Worm (Caenorhabditis elegans) whole organism, L1 larva: Measurements from ENCODE around the gene F44E2.4.
A peak's percentile ranks its signal among the peaks of the same experiment; 100 is the strongest.

ENCODE experiments used
- C04F5.9 ChIP-seq: sonication (generic microtip); optimal IDR thresholded peaks from 2 replicates; lab custom pipeline; 2016; ENCODE audit warnings: missing genetic modification characterization, missing compliant biosample characterization
- C16A3.4 ChIP-seq: fragments of 150-350 bp; optimal IDR thresholded peaks from 2 replicates; lab custom pipeline; 2014; ENCODE audit warnings: missing biosample characterization, missing genetic modification characterization
- C34B4.2 ChIP-seq: sonication (generic microtip); optimal IDR thresholded peaks from 2 replicates; lab custom pipeline; 2017; ENCODE audit warnings: mild to moderate bottlenecking, missing genetic modification characterization, missing compliant biosample characterization
- Y116A8C.19 ChIP-seq: sonication (generic microtip); optimal IDR thresholded peaks from 2 replicates; lab custom pipeline; 2016; ENCODE audit warnings: missing compliant biosample characterization, missing genetic modification characterization, borderline replicate concordance
- alr-1 ChIP-seq: fragments of 200-800 bp; sonication (Bioruptor generic); optimal IDR thresholded peaks from 2 replicates; lab custom pipeline; 2018; ENCODE audit warnings: borderline replicate concordance, mild to moderate bottlenecking, missing genetic modification characterization, missing compliant biosample characterization
- aly-2 ChIP-seq: fragments of 150-350 bp; optimal IDR thresholded peaks from 2 replicates; lab custom pipeline; 2014; ENCODE audit warnings: missing biosample characterization, missing genetic modification characterization
- ama-1 ChIP-seq: fragments of 150-350 bp; optimal IDR thresholded peaks from 2 replicates; lab custom pipeline; 2014
- blmp-1 ChIP-seq: fragments of 150-350 bp; optimal IDR thresholded peaks from 2 replicates; lab custom pipeline; 2014; ENCODE audit warnings: missing biosample characterization, missing genetic modification characterization
- ceh-63 ChIP-seq: fragments of 200-800 bp; sonication (Bioruptor generic); optimal IDR thresholded peaks from 2 replicates; lab custom pipeline; 2018; ENCODE audit warnings: mild to moderate bottlenecking, missing genetic modification characterization, missing compliant biosample characterization
- ceh-8 ChIP-seq: fragments of 200-800 bp; sonication (Bioruptor generic); optimal IDR thresholded peaks from 2 replicates; lab custom pipeline; 2018; ENCODE audit warnings: mild to moderate bottlenecking, missing genetic modification characterization, moderate library complexity, missing compliant biosample characterization
- ceh-82 ChIP-seq, 3 experiments: fragments of 150-350 bp in 1 of 3; sonication (generic microtip) in 2 of 3; optimal IDR thresholded peaks; 2 replicates each; lab custom pipeline; 2014 to 2017; ENCODE audit warnings: missing biosample characterization in 3 of 3, missing genetic modification characterization in 3 of 3
- ceh-88 ChIP-seq: fragments of 200-800 bp; sonication (Bioruptor generic); IDR thresholded peaks from 2 replicates; pipeline ENCODE4 v1.3.6; 2022; ENCODE audit warnings: missing genetic modification characterization, missing compliant biosample characterization
- ceh-90 ChIP-seq: sonication (generic microtip); optimal IDR thresholded peaks from 2 replicates; lab custom pipeline; 2016; ENCODE audit warnings: missing genetic modification characterization, missing compliant biosample characterization
- dpl-1 ChIP-seq, 3 experiments: fragments of 150-350 bp in 2 of 3; sonication (generic microtip) in 1 of 3; optimal IDR thresholded peaks; 2 replicates each; lab custom pipeline; 2014 to 2017; ENCODE audit warnings: missing biosample characterization in 3 of 3, missing genetic modification characterization in 3 of 3, missing genetic modification reagents in 3 of 3
- dsc-1 ChIP-seq: sonication (generic microtip); optimal IDR thresholded peaks from 2 replicates; lab custom pipeline; 2016; ENCODE audit warnings: mild to moderate bottlenecking, missing genetic modification characterization, missing compliant biosample characterization
- efl-1 ChIP-seq, 4 experiments: fragments of 150-350 bp; optimal IDR thresholded peaks in 3 of 4; peaks in 1 of 4; 1 replicate in 1 of 4; 2 replicates in 3 of 4; lab custom pipeline; 2014; ENCODE audit warnings: missing biosample characterization in 2 of 4, missing genetic modification characterization in 2 of 4, missing genetic modification reagents in 2 of 4
- egl-13 ChIP-seq: sonication (generic microtip); optimal IDR thresholded peaks from 2 replicates; lab custom pipeline; 2016; ENCODE audit warnings: missing genotype, missing genetic modification reagents, missing genetic modification characterization, missing compliant biosample characterization
- egl-27 ChIP-seq, 2 experiments: fragments of 150-350 bp in 1 of 2; sonication (generic microtip); optimal IDR thresholded peaks; 3 replicates each; lab custom pipeline; 2017 to 2018; ENCODE audit warnings: missing biosample characterization in 2 of 2, missing genetic modification characterization in 2 of 2, missing genetic modification reagents in 2 of 2
- elt-2 ChIP-seq: sonication (generic microtip); optimal IDR thresholded peaks from 2 replicates; lab custom pipeline; 2016; ENCODE audit warnings: missing genetic modification characterization, mild to moderate bottlenecking, inconsistent platforms, missing compliant biosample characterization, missing genetic modification reagents
- ets-5 ChIP-seq: fragments of 200-800 bp; sonication (Bioruptor generic); IDR thresholded peaks from 2 replicates; pipeline ENCODE4 v1.3.6; 2022; ENCODE audit warnings: missing genetic modification characterization, missing compliant biosample characterization
- fkh-10 ChIP-seq: sonication (generic microtip); optimal IDR thresholded peaks from 2 replicates; lab custom pipeline; 2017; ENCODE audit warnings: missing biosample characterization, missing genetic modification reagents, missing genetic modification characterization
- fkh-4 ChIP-seq: sonication (generic microtip); optimal IDR thresholded peaks from 2 replicates; lab custom pipeline; 2016; ENCODE audit warnings: missing compliant biosample characterization, missing genetic modification characterization, borderline replicate concordance
- fkh-8 ChIP-seq: sonication (generic microtip); optimal IDR thresholded peaks from 2 replicates; lab custom pipeline; 2016; ENCODE audit warnings: mild to moderate bottlenecking, missing genetic modification characterization, missing compliant biosample characterization
- grh-1 ChIP-seq: fragments of 200-800 bp; sonication (Bioruptor generic); IDR thresholded peaks from 2 replicates; pipeline ENCODE4 v1.3.6; 2022; ENCODE audit warnings: missing genetic modification reagents, missing genetic modification characterization, missing compliant biosample characterization
- isw-1 ChIP-seq: fragments of 200-800 bp; sonication (Bioruptor generic); IDR thresholded peaks from 2 replicates; pipeline ENCODE4 v1.3.6; 2022; ENCODE audit warnings: missing genetic modification characterization, missing compliant biosample characterization
- jun-1 ChIP-seq: fragments of 150-350 bp; optimal IDR thresholded peaks from 2 replicates; lab custom pipeline; 2014; ENCODE audit warnings: missing biosample characterization, missing genetic modification reagents, missing genetic modification characterization
- lin-14 ChIP-seq: fragments of 200-800 bp; sonication (Bioruptor generic); optimal IDR thresholded peaks from 2 replicates; lab custom pipeline; 2018; ENCODE audit warnings: mild to moderate bottlenecking, missing genetic modification characterization, moderate library complexity, missing compliant biosample characterization
- lin-35 ChIP-seq, 2 experiments: fragments of 150-350 bp; optimal IDR thresholded peaks; 2 replicates each; lab custom pipeline; 2014; ENCODE audit warnings: missing biosample characterization in 2 of 2, missing genetic modification characterization in 2 of 2, missing genetic modification reagents in 2 of 2
- lsy-2 ChIP-seq, 2 experiments: fragments of 150-350 bp; optimal IDR thresholded peaks; 2 replicates each; lab custom pipeline; 2014; ENCODE audit warnings: missing biosample characterization in 2 of 2, missing genetic modification characterization in 2 of 2
- mdl-1 ChIP-seq, 2 experiments: fragments of 150-350 bp; optimal IDR thresholded peaks; 2 replicates each; lab custom pipeline; 2014 to 2017; ENCODE audit warnings: missing biosample characterization in 2 of 2, missing genetic modification characterization in 2 of 2, inconsistent platforms in 1 of 2
- mep-1 ChIP-seq: fragments of 150-350 bp; optimal IDR thresholded peaks from 2 replicates; lab custom pipeline; 2014; ENCODE audit warnings: missing biosample characterization, missing genetic modification characterization
- nhr-12 ChIP-seq: sonication (generic microtip); optimal IDR thresholded peaks from 2 replicates; lab custom pipeline; 2017; ENCODE audit warnings: missing biosample characterization, missing genetic modification characterization
- nhr-28 ChIP-seq: fragments of 150-350 bp; optimal IDR thresholded peaks from 2 replicates; lab custom pipeline; 2014; ENCODE audit warnings: missing biosample characterization, missing genetic modification characterization
- nhr-47 ChIP-seq: sonication (generic microtip); optimal IDR thresholded peaks from 2 replicates; lab custom pipeline; 2016; ENCODE audit warnings: mild to moderate bottlenecking, missing genetic modification characterization, moderate library complexity, missing compliant biosample characterization
- nhr-71 ChIP-seq: sonication (generic microtip); optimal IDR thresholded peaks from 2 replicates; lab custom pipeline; 2016; ENCODE audit warnings: mild to moderate bottlenecking, missing genetic modification characterization, moderate library complexity, missing compliant biosample characterization
- nhr-76 ChIP-seq: sonication (generic microtip); optimal IDR thresholded peaks from 2 replicates; lab custom pipeline; 2017; ENCODE audit warnings: missing biosample characterization, missing genetic modification characterization
- nhr-77 ChIP-seq: fragments of 150-350 bp; optimal IDR thresholded peaks from 2 replicates; lab custom pipeline; 2014; ENCODE audit warnings: missing biosample characterization, missing genetic modification characterization
- nhr-84 ChIP-seq: sonication (generic microtip); optimal IDR thresholded peaks from 2 replicates; lab custom pipeline; 2017; ENCODE audit warnings: missing biosample characterization, missing genetic modification characterization
- nhr-90 ChIP-seq: sonication (generic microtip); optimal IDR thresholded peaks from 2 replicates; lab custom pipeline; 2016; ENCODE audit warnings: mild to moderate bottlenecking, missing genetic modification characterization, missing compliant biosample characterization; ENCODE audit not compliant: poor library complexity
- pax-3 ChIP-seq: fragments of 200-800 bp; sonication (Bioruptor generic); optimal IDR thresholded peaks from 2 replicates; lab custom pipeline; 2018; ENCODE audit warnings: mild to moderate bottlenecking, missing genetic modification characterization, moderate library complexity, missing compliant biosample characterization
- skn-1 ChIP-seq: fragments of 150-350 bp; optimal IDR thresholded peaks from 2 replicates; lab custom pipeline; 2014; ENCODE audit warnings: missing biosample characterization, missing genetic modification characterization
- snu-23 ChIP-seq: sonication (generic microtip); optimal IDR thresholded peaks from 2 replicates; lab custom pipeline; 2016; ENCODE audit warnings: missing genetic modification characterization, missing compliant biosample characterization
- sox-4 ChIP-seq: sonication (generic microtip); optimal IDR thresholded peaks from 2 replicates; lab custom pipeline; 2016; ENCODE audit warnings: missing genetic modification characterization, missing compliant biosample characterization
- sup-37 ChIP-seq: fragments of 200-800 bp; sonication (Bioruptor generic); optimal IDR thresholded peaks from 2 replicates; lab custom pipeline; 2018; ENCODE audit warnings: mild to moderate bottlenecking, missing genetic modification characterization, missing compliant biosample characterization
- swsn-7 ChIP-seq: sonication (generic microtip); optimal IDR thresholded peaks from 2 replicates; lab custom pipeline; 2016; ENCODE audit warnings: missing genetic modification characterization, missing compliant biosample characterization
- tbx-2 ChIP-seq: sonication (generic microtip); optimal IDR thresholded peaks from 2 replicates; lab custom pipeline; 2016; ENCODE audit warnings: missing genetic modification characterization, missing compliant biosample characterization
- tlp-1 ChIP-seq: fragments of 150-350 bp; optimal IDR thresholded peaks from 2 replicates; lab custom pipeline; 2014; ENCODE audit warnings: missing biosample characterization, missing genetic modification characterization
- unc-62 ChIP-seq: fragments of 150-350 bp; optimal IDR thresholded peaks from 2 replicates; lab custom pipeline; 2014; ENCODE audit warnings: missing biosample characterization, missing genetic modification reagents, missing genetic modification characterization
- unc-86 ChIP-seq: sonication (generic microtip); optimal IDR thresholded peaks from 2 replicates; lab custom pipeline; 2016; ENCODE audit warnings: missing genetic modification characterization, missing compliant biosample characterization
- unc-98 ChIP-seq: fragments of 200-800 bp; sonication (Bioruptor generic); IDR thresholded peaks from 2 replicates; pipeline ENCODE4 v1.3.6; 2022; ENCODE audit warnings: missing genetic modification characterization, missing compliant biosample characterization
- vab-15 ChIP-seq: sonication (generic microtip); optimal IDR thresholded peaks from 2 replicates; lab custom pipeline; 2017; ENCODE audit warnings: missing genotype, mild to moderate bottlenecking, missing genetic modification characterization, missing compliant biosample characterization
- zag-1 ChIP-seq: fragments of 150-350 bp; optimal IDR thresholded peaks from 2 replicates; lab custom pipeline; 2014; ENCODE audit warnings: missing biosample characterization, missing genetic modification characterization

The F44E2.4 gene

DNA sequence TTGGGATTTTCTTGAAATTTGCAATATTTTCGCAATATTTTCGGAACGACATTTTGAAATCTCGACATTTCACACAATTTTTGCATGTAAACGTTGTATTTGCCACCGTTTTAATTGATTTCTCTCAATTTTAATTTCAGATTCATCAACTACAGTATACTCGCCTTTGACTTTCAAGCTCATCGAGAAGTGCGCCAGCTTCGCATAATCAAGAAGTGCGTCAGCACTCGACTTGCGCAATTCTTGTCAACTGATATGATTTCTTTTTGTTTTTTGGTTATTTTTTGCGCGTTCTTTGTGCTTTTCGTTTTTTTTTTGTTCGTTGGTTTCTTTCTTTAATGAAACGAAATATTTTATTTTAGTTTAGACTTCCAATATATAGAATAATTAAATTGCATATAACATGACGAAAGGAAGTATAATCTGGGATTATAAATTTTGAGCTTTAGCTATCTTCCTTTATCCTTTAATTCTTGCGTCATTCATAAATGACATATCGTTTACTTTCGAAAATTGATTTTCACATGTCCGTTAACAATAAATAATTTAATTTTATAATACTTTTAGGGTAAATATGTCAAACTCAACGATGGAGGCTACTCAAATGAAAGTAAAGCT, 49.1 kb upstream of the F44E2.4 start, which contains the start of gene famh-136 (continued):
- TF ChIP-seq unc-86 (peak; percentile 64), nhr-84 (tag; lab: Kevin White, UChicago) (no peak), nhr-76 (tag; lab: Kevin White, UChicago) (no peak), jun-1 (tag; lab: Kevin White, UChicago) (peak; percentile 75), ets-5 (no peak), ceh-63 (no peak), ceh-82 (tag; optimal IDR thresholded peaks at IDR 0.05; lab: Kevin White, UChicago) (peak; percentile 45 to 80 (median 61)), ama-1 (lab: Kevin White, UChicago) (no peak), fkh-8 (tag; lab: Kevin White, UChicago) (peak; percentile 83), nhr-90 (tag; lab: Kevin White, UChicago) (peak; percentile 90), unc-98 (no peak), fkh-4 (peak; percentile 8), Y116A8C.19 (tag; lab: Kevin White, UChicago) (no peak), nhr-12 (no peak), isw-1 (peak; percentile 50), tbx-2 (tag; lab: Kevin White, UChicago) (peak; percentile 88), C16A3.4 (tag; lab: Kevin White, UChicago) (peak; percentile 88), ceh-8 (GFP tag; lab: Kevin White, UChicago) (no peak), blmp-1 (tag; lab: Kevin White, UChicago) (peak; percentile 82), unc-62 (no peak), tlp-1 (no peak), sox-4 (tag; lab: Kevin White, UChicago) (peak; percentile 65), C34B4.2 (no peak), egl-27 (tag; optimal IDR thresholded peaks at IDR 0.05; lab: Kevin White, UChicago) (no peak), elt-2 (peak; percentile 64), alr-1 (no peak), sup-37 (peak; percentile 25), pax-3 (tag; lab: Kevin White, UChicago) (peak; percentile 70), aly-2 (peak; percentile 58), nhr-28 (no peak), swsn-7 (tag; lab: Kevin White, UChicago) (peak; percentile 87), mdl-1 (tag; optimal IDR thresholded peaks at IDR 0.05; lab: Kevin White, UChicago) (peak in 1 of 2 experiments; percentile 79), ceh-90 (tag; lab: Kevin White, UChicago) (no peak), nhr-77 (tag; lab: Kevin White, UChicago) (peak; percentile 85), lsy-2 (tag; optimal IDR thresholded peaks at IDR 0.05; lab: Kevin White, UChicago) (peak; percentile 90 to 94), grh-1 (no peak; the same call in 1 of the 2 replicates), zag-1 (no peak), ceh-88 (GFP tag; lab: Robert Waterston, UW) (no peak), vab-15 (tag; lab: Kevin White, UChicago) (no peak), skn-1 (tag; lab: Kevin White, UChicago) (peak; percentile 74)

DNA sequence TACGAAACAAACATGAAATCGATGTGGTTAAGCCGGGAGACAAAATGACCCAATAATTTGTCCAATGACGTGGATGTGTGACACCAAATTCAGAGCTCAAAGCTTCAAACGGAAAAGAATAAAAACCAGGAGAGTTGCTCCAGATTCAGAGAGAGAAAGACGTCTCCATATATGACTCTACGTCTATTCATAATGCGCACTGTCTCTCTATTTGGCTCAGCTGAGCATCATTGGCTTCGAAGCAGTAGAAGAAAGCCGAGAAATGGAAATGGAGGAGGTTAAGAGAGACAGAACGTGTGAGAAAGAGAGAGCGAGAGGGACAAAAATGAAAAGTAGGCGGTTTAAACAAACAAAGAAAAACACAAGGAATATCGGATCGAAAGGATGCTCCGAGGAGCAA, 48.1 kb upstream of the F44E2.4 start:
- TF ChIP-seq nhr-71 (peak; percentile 16), efl-1 (optimal IDR thresholded peaks at IDR 0.05; lab: Kevin White, UChicago) (peak; percentile 1 to 26), efl-1 (GFP tag; optimal IDR thresholded peaks at IDR 0.05 in 1 of 2; lab: Kevin White, UChicago) (no peak), unc-86 (peak; percentile 16), dpl-1 (GFP tag; optimal IDR thresholded peaks at IDR 0.05; lab: Kevin White, UChicago) (peak in 1 of 3 experiments; percentile 26), fkh-8 (tag; lab: Kevin White, UChicago) (peak; percentile 61), mdl-1 (tag; optimal IDR thresholded peaks at IDR 0.05; lab: Kevin White, UChicago) (no peak), lin-14 (peak; percentile 71), snu-23 (no peak), swsn-7 (tag; lab: Kevin White, UChicago) (peak; percentile 20), fkh-10 (GFP tag; lab: Kevin White, UChicago) (no peak), dsc-1 (tag; lab: Kevin White, UChicago) (peak; percentile 40), mep-1 (tag; lab: Kevin White, UChicago) (peak; percentile 22), sup-37 (no peak), lin-35 (GFP tag; optimal IDR thresholded peaks at IDR 0.05; lab: Kevin White, UChicago) (peak in 1 of 2 experiments; percentile 5), C04F5.9 (no peak), ceh-82 (tag; optimal IDR thresholded peaks at IDR 0.05; lab: Kevin White, UChicago) (peak in 1 of 3 experiments; percentile 5), nhr-47 (tag; lab: Kevin White, UChicago) (peak; percentile 20), egl-13 (tag; lab: Kevin White, UChicago) (peak; percentile 15), lsy-2 (tag; optimal IDR thresholded peaks at IDR 0.05; lab: Kevin White, UChicago) (peak in 1 of 2 experiments; percentile 42), zag-1 (no peak)
